Fruit fly (Drosophila melanogaster) whole organism, prepupa: ENCODE measurements around the gene Ptpmeg2.

Experiments used
- Blimp-1 ChIP-seq: fragments of 200-800 bp; sonication (Bioruptor generic); optimal IDR thresholded peaks from 3 replicates; lab custom pipeline; 2017; ENCODE audit warnings: missing biosample characterization, missing genetic modification characterization, mild to moderate bottlenecking, moderate library complexity, missing genetic modification reagents
- CG10631 ChIP-seq: fragments of 200-800 bp; sonication (Bioruptor generic); optimal IDR thresholded peaks from 2 replicates; lab custom pipeline; 2016; ENCODE audit warnings: missing biosample characterization, missing genetic modification characterization
- CG11762 ChIP-seq: fragments of 200-800 bp; sonication (Bioruptor generic); optimal IDR thresholded peaks from 3 replicates; lab custom pipeline; 2016; ENCODE audit warnings: missing biosample characterization, missing genetic modification characterization; ENCODE audit not compliant: insufficient read depth
- CG15336 ChIP-seq: fragments of 200-800 bp; sonication (Bioruptor generic); IDR thresholded peaks from 2 replicates; pipeline ENCODE4 v1.3.6; 2022; ENCODE audit warnings: missing biosample characterization, missing genetic modification characterization
- CG16779 ChIP-seq: fragments of 200-800 bp; sonication (Bioruptor generic); optimal IDR thresholded peaks from 3 replicates; lab custom pipeline; 2017; ENCODE audit warnings: missing biosample characterization, mild to moderate bottlenecking, missing genetic modification characterization
- CG3032 ChIP-seq: fragments of 200-800 bp; optimal IDR thresholded peaks from 2 replicates; lab custom pipeline; 2019; ENCODE audit warnings: missing biosample characterization, mild to moderate bottlenecking, missing genetic modification characterization, moderate library complexity
- CG34406 ChIP-seq: fragments of 200-800 bp; sonication (Bioruptor generic); optimal IDR thresholded peaks from 3 replicates; lab custom pipeline; 2016; ENCODE audit warnings: missing biosample characterization, missing genetic modification characterization
- CG3919 ChIP-seq: fragments of 200-800 bp; sonication (Bioruptor generic); optimal IDR thresholded peaks from 3 replicates; lab custom pipeline; 2016; ENCODE audit warnings: missing biosample characterization, missing genetic modification characterization
- CG4318 ChIP-seq: fragments of 200-800 bp; sonication (Bioruptor generic); optimal IDR thresholded peaks from 3 replicates; lab custom pipeline; 2017; ENCODE audit warnings: missing biosample characterization, mild to moderate bottlenecking, missing genetic modification characterization
- CG6276 ChIP-seq: fragments of 200-800 bp; sonication (Bioruptor generic); optimal IDR thresholded peaks from 2 replicates; lab custom pipeline; 2017; ENCODE audit warnings: missing biosample characterization, mild to moderate bottlenecking, missing genetic modification characterization
- CG6792 ChIP-seq: fragments of 200-800 bp; sonication (Bioruptor generic); optimal IDR thresholded peaks from 3 replicates; lab custom pipeline; 2016; ENCODE audit warnings: missing biosample characterization, missing genetic modification characterization
- CG6808 ChIP-seq: fragments of 200-800 bp; sonication (Bioruptor generic); optimal IDR thresholded peaks from 3 replicates; lab custom pipeline; 2017; ENCODE audit warnings: missing biosample characterization, missing genetic modification characterization, mild to moderate bottlenecking, moderate library complexity, missing genetic modification reagents
- CG8319 ChIP-seq: fragments of 200-800 bp; sonication (Bioruptor generic); optimal IDR thresholded peaks from 3 replicates; lab custom pipeline; 2016; ENCODE audit warnings: missing biosample characterization, missing genetic modification characterization
- CG8632 ChIP-seq: fragments of 200-800 bp; sonication (Bioruptor generic); optimal IDR thresholded peaks from 3 replicates; lab custom pipeline; 2016; ENCODE audit warnings: missing biosample characterization, missing genetic modification characterization
- CG9139 ChIP-seq: fragments of 200-800 bp; sonication (Bioruptor generic); optimal IDR thresholded peaks from 3 replicates; lab custom pipeline; 2017; ENCODE audit warnings: missing biosample characterization, mild to moderate bottlenecking, missing genetic modification characterization
- Eip75B ChIP-seq: fragments of 200-800 bp; sonication (Bioruptor generic); optimal IDR thresholded peaks from 3 replicates; lab custom pipeline; 2016; ENCODE audit warnings: missing biosample characterization, missing genetic modification characterization
- Eip78C ChIP-seq: fragments of 200-800 bp; sonication (Bioruptor generic); peaks from one replicate; lab custom pipeline; 2016; ENCODE audit warnings: missing biosample characterization, missing genetic modification characterization
- Eip93F ChIP-seq: fragments of 200-800 bp; sonication (Bioruptor generic); optimal IDR thresholded peaks from 2 replicates; lab custom pipeline; 2016; ENCODE audit warnings: missing biosample characterization, mild to moderate bottlenecking, missing genetic modification characterization
- Ets21C ChIP-seq: fragments of 200-800 bp; sonication (Bioruptor generic); optimal IDR thresholded peaks from 3 replicates; lab custom pipeline; 2016; ENCODE audit warnings: missing biosample characterization, missing genetic modification characterization
- Sox102F ChIP-seq: fragments of 200-800 bp; sonication (Bioruptor generic); optimal IDR thresholded peaks from 2 replicates; lab custom pipeline; 2016; ENCODE audit warnings: missing biosample characterization, mild to moderate bottlenecking, missing genetic modification characterization
- Sox15 ChIP-seq: fragments of 200-800 bp; sonication (Bioruptor generic); optimal IDR thresholded peaks from 3 replicates; lab custom pipeline; 2016; ENCODE audit warnings: missing biosample characterization, missing genetic modification characterization
- acj6 ChIP-seq: fragments of 200-800 bp; sonication (Bioruptor generic); optimal IDR thresholded peaks from 3 replicates; lab custom pipeline; 2016; ENCODE audit warnings: missing biosample characterization, missing genetic modification characterization
- dsx ChIP-seq: fragments of 200-800 bp; optimal IDR thresholded peaks from 3 replicates; lab custom pipeline; 2019; ENCODE audit warnings: missing biosample characterization, mild to moderate bottlenecking, missing genetic modification characterization, moderate library complexity; ENCODE audit not compliant: poor library complexity, severe bottlenecking
- eg ChIP-seq: fragments of 200-800 bp; sonication (Bioruptor generic); IDR thresholded peaks from 3 replicates; pipeline ENCODE4 v1.3.6; 2022; ENCODE audit warnings: missing biosample characterization, missing genetic modification characterization
- esn ChIP-seq: fragments of 200-800 bp; sonication (Bioruptor generic); optimal IDR thresholded peaks from 2 replicates; lab custom pipeline; 2016; ENCODE audit warnings: missing biosample characterization, mild to moderate bottlenecking, missing genetic modification characterization, moderate library complexity
- fd59A ChIP-seq: fragments of 200-800 bp; sonication (Bioruptor generic); optimal IDR thresholded peaks from 2 replicates; lab custom pipeline; 2017; ENCODE audit warnings: missing biosample characterization, mild to moderate bottlenecking, missing genetic modification characterization, missing genetic modification reagents
- fd85E ChIP-seq: fragments of 200-800 bp; sonication (Bioruptor generic); optimal IDR thresholded peaks from 3 replicates; lab custom pipeline; 2016; ENCODE audit warnings: missing biosample characterization, missing genetic modification characterization
- fkh ChIP-seq: fragments of 200-800 bp; sonication (Bioruptor generic); optimal IDR thresholded peaks from 3 replicates; lab custom pipeline; 2017; ENCODE audit warnings: missing biosample characterization, mild to moderate bottlenecking, missing genetic modification characterization, moderate library complexity
- net ChIP-seq: fragments of 200-800 bp; sonication (Bioruptor generic); optimal IDR thresholded peaks from 3 replicates; lab custom pipeline; 2016; ENCODE audit warnings: missing biosample characterization, missing genetic modification characterization
- salr ChIP-seq, 2 experiments: fragments of 200-800 bp; sonication (Bioruptor generic); optimal IDR thresholded peaks; 3 replicates each; lab custom pipeline; 2016 to 2018; ENCODE audit warnings: missing biosample characterization in 2 of 2, missing genetic modification characterization in 2 of 2, mild to moderate bottlenecking in 1 of 2
- ss ChIP-seq, 2 experiments: fragments of 200-800 bp; sonication (Bioruptor generic); optimal IDR thresholded peaks; 2 replicates in 1 of 2; 3 replicates in 1 of 2; lab custom pipeline; 2017 to 2018; ENCODE audit warnings: mild to moderate bottlenecking in 2 of 2, missing biosample characterization in 2 of 2, missing genetic modification characterization in 2 of 2, moderate library complexity in 1 of 2
- svp ChIP-seq: fragments of 200-800 bp; sonication (Bioruptor generic); peaks from one replicate; lab custom pipeline; 2016; ENCODE audit warnings: missing biosample characterization, missing genetic modification characterization
- vri ChIP-seq: fragments of 200-800 bp; sonication (Bioruptor generic); optimal IDR thresholded peaks from 3 replicates; lab custom pipeline; 2016; ENCODE audit warnings: missing biosample characterization, mild to moderate bottlenecking, missing genetic modification characterization

Ptpmeg2 gene

DNA sequence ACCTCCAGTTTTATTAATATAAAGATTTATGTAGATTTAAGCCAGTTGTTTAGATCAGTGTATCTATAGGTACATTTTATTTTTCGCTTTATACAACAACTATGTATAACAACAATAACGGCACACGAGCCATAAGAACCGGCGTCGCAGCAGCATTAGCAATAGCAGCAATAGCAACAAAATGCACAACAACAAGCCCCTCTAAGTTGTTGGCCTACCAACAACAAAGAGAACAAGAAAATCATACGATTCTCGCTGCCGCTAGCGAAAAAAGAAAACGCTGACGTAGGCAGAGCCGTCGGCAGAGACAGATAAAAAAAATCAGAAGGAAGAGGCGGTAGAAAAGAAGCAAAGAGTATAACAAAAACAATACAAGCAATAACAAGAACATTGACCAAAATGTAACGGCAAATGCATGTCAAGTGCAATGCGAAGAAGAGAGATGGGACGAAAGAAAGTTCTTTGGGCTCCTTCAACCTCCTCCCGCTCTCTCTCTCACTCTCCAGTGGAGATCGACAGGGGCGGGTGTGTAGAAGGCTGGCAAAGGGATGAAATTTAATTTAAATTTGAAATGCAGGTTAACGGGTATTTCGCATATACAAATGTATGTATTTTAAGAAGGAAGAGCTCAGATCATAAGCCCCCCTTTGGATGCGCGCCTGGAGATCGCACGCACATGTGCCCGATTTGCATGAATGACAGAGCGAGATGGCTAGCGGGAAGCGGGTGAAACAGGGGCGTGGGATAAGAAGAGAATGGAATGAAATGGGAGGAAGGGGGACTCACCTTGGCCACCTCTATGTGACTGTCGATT, 80.0 kb downstream of the Ptpmeg2 start (continued):
- peak; percentile 98 to 99 for TF ChIP-seq salr (GFP tag; optimal IDR thresholded peaks at IDR 0.05; lab: Kevin White, UChicago)
- TF ChIP-seq Eip78C (GFP tag; lab: Kevin White, UChicago), result peak; percentile 100
- TF ChIP-seq CG10631 (GFP tag; lab: Kevin White, UChicago), result peak; percentile 99
- peak; percentile 99 for TF ChIP-seq eg (GFP tag; lab: Robert Waterston, UW)
- peak; percentile 100 for TF ChIP-seq esn
- peak; percentile 98 for TF ChIP-seq CG6808 (GFP tag; lab: Kevin White, UChicago)
- peak; percentile 99 for TF ChIP-seq net
- peak; percentile 99 for TF ChIP-seq Sox15 (GFP tag; lab: Kevin White, UChicago)
- peak; percentile 99 for TF ChIP-seq Eip93F (GFP tag; lab: Kevin White, UChicago)
- TF ChIP-seq CG4318 (GFP tag; lab: Kevin White, UChicago), result peak; percentile 99
- TF ChIP-seq dsx (GFP tag; lab: Kevin White, UChicago), result peak; percentile 97
- TF ChIP-seq CG8632 (GFP tag; lab: Kevin White, UChicago), result peak; percentile 99
- TF ChIP-seq Ets21C (GFP tag; lab: Kevin White, UChicago), result peak; percentile 99
- TF ChIP-seq CG9139 (GFP tag; lab: Kevin White, UChicago), result peak; percentile 98
- peak; percentile 100 for TF ChIP-seq Sox102F
- TF ChIP-seq fkh (GFP tag; lab: Kevin White, UChicago), result peak; percentile 76
- TF ChIP-seq CG3919, result peak; percentile 99
- TF ChIP-seq fd59A, result peak; percentile 98

- peak; percentile 19 for TF ChIP-seq vri (GFP tag; lab: Kevin White, UChicago)
- no peak for TF ChIP-seq ss (GFP tag; optimal IDR thresholded peaks at IDR 0.05; lab: Kevin White, UChicago)
These were observed 80.9 kb downstream of the Ptpmeg2 start for dm6 chrX:9578014-9578413.

dm6 chrX:9577338-9577644, 81.7 kb downstream of the Ptpmeg2 start:
- TF ChIP-seq vri (GFP tag; lab: Kevin White, UChicago), result peak; percentile 24
- peak; percentile 17 for TF ChIP-seq CG6276 (GFP tag; lab: Kevin White, UChicago)
- peak; percentile 21 to 63 for TF ChIP-seq ss (GFP tag; optimal IDR thresholded peaks at IDR 0.05; lab: Kevin White, UChicago)
- no peak for TF ChIP-seq Blimp-1 (GFP tag; lab: Kevin White, UChicago)
- TF ChIP-seq CG6808 (GFP tag; lab: Kevin White, UChicago), result peak; percentile 35
- TF ChIP-seq Eip75B (GFP tag; lab: Kevin White, UChicago), result no peak
- no peak for TF ChIP-seq CG15336 (GFP tag; lab: Robert Waterston, UW)
- TF ChIP-seq CG8319 (GFP tag; lab: Kevin White, UChicago), result no peak
- TF ChIP-seq CG16779, result no peak

DNA sequence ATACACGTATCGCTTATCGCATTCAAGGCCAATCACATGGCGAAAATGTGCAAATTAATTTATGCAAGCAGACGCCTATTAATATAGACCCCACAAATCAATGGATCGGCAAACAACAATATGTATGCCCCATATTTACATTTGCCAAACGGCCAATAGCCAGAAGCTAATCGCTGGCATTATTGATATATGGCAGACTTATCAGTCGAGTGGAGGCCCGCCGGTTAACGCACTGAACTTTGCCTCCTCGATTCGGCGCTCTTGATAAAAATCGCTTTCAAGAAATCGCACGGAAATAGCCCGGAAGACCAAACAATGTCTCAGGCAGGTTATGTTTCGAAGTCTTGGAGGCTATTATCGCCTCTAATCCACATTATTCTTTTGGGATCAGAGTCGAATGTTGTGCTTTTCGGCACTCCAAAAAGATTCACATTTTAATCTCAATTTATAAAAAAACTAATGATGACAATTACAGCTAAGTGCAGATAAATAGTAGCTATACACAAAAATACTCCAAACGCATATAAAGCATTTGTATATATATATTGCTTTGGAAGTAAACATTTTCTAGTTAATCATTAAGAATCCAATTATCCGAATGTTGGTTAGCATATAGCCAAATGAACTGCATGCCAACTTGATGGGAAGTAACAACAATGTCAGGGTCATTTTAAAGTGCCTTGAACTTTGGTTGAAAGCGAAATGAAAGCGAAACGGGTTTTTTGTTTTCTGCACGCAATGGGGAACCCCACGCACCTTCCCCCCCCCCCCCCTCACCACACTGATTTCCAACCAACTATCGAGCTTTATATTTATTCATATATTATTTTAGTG, 82.2 kb downstream of the Ptpmeg2 start:
- TF ChIP-seq svp, result peak; percentile 91
- TF ChIP-seq fd85E (GFP tag; lab: Kevin White, UChicago), result no peak
- no peak for TF ChIP-seq CG34406 (GFP tag; lab: Kevin White, UChicago)
- TF ChIP-seq Eip78C (GFP tag; lab: Kevin White, UChicago), result peak; percentile 74
- no peak for TF ChIP-seq CG10631 (GFP tag; lab: Kevin White, UChicago)
- TF ChIP-seq acj6 (GFP tag; lab: Kevin White, UChicago), result no peak
- no peak for TF ChIP-seq CG3032 (tag; lab: Kevin White, UChicago)
- TF ChIP-seq CG11762 (GFP tag; lab: Kevin White, UChicago), result no peak
- no peak for TF ChIP-seq salr (GFP tag; optimal IDR thresholded peaks at IDR 0.05; lab: Kevin White, UChicago)
- TF ChIP-seq Blimp-1 (GFP tag; lab: Kevin White, UChicago), result peak; percentile 70
- no peak for TF ChIP-seq CG6792
- peak; percentile 49 for TF ChIP-seq vri (GFP tag; lab: Kevin White, UChicago)
